Fruit fly (Drosophila melanogaster): ENCODE results near the gene rg.

The rg gene

dm6 chrX:5187121-5187520 is 101.6 kb downstream of the rg start:
- TF ChIP-seq CG11902 (GFP tag; optimal IDR thresholded peaks at IDR 0.05) (no peak), esn (GFP tag; optimal IDR thresholded peaks at IDR 0.05) (no peak), Ets21C (GFP tag; optimal IDR thresholded peaks at IDR 0.05) (no peak), Blimp-1 (GFP tag; optimal IDR thresholded peaks at IDR 0.05) (no peak), eg (GFP tag; IDR thresholded peaks at IDR 0.05) (no peak), Eip93F (GFP tag; optimal IDR thresholded peaks at IDR 0.05) (no peak), CG34406 (GFP tag; optimal IDR thresholded peaks at IDR 0.05) (no peak), Gug (GFP tag; IDR thresholded peaks at IDR 0.05) (no peak), svp (GFP tag) (no peak), CG1621 (tag; optimal IDR thresholded peaks at IDR 0.05) (no peak), CG6163 (GFP tag; IDR thresholded peaks at IDR 0.05) (no peak)

DNA sequence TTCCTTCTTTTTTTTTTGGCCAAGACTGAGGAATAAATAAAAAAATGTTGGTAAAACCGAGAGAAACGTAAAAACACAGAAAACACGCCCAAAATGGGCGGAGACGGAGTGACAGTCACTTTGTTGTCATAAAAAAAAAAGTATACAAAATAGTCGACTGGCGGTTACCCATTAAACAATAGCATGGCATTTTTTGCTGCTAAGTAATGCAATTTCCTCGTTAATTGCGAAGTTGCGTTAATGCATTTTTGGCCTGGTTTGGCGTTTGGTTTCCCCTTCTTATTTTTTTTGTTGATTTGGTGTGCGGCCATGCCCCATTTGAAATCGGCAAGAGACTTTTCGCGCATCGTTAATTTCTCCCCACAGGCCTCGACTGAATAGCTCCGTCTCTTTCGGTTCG is 103.8 kb downstream of the rg start:
- TF ChIP-seq Eip75B (GFP tag; optimal IDR thresholded peaks at IDR 0.05) (no peak), Eip78C (GFP tag) (peak; percentile 57), CG6854 (GFP tag; optimal IDR thresholded peaks at IDR 0.05) (no peak), CG6163 (GFP tag; IDR thresholded peaks at IDR 0.05) (0 out of 3 replicates have a peak, but pooled peaks have one; percentile 9), ss (GFP tag; optimal IDR thresholded peaks at IDR 0.05) (peak in 1 of 2 experiments; percentile 21), eg (GFP tag; IDR thresholded peaks at IDR 0.05) (no peak), svp (GFP tag) (peak; percentile 68), Hr38 (GFP tag; optimal IDR thresholded peaks at IDR 0.05) (no peak)

DNA sequence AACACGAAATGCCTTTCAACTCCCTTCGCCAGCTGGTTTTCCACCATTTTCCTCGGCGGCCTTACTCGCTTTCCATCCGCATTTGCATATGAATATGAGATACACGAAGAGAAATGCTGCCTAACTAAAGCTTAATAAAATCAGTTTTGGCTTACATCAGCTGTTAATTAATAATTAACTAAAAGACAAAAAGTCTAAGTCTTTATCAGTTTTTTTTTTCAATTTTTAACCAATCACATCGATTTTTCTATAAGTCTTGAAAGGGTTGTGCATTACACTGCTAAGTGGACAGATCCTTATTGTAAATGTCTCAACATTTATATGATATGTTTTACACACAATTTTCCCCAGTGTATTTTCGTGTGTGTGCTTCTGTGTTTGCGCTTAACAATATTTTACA is 118.1 kb downstream of the rg start:
- TF ChIP-seq Eip78C (GFP tag) (peak; percentile 55), Sox15 (GFP tag; optimal IDR thresholded peaks at IDR 0.05) (no peak), Hr4 (GFP tag; optimal IDR thresholded peaks at IDR 0.05) (peak; percentile 41), Met (GFP tag; optimal IDR thresholded peaks at IDR 0.05) (no peak)

dm6 chrX:5206152-5206551 is 120.6 kb downstream of the rg start:
- TF ChIP-seq CG8319 (GFP tag; optimal IDR thresholded peaks at IDR 0.05), result no peak
- no peak for TF ChIP-seq Hr39 (GFP tag; optimal IDR thresholded peaks at IDR 0.05)
- no peak for TF ChIP-seq Eip75B (GFP tag; optimal IDR thresholded peaks at IDR 0.05)
- no peak for TF ChIP-seq Ets96B (tag; optimal IDR thresholded peaks at IDR 0.05)
- no peak for TF ChIP-seq pdm3 (GFP tag; optimal IDR thresholded peaks at IDR 0.05)
- TF ChIP-seq Met (GFP tag; optimal IDR thresholded peaks at IDR 0.05), result no peak
- TF ChIP-seq spab (GFP tag; optimal IDR thresholded peaks at IDR 0.05), result no peak
- no peak for TF ChIP-seq CG32006 (GFP tag; optimal IDR thresholded peaks at IDR 0.05)
- TF ChIP-seq CG3032 (tag; optimal IDR thresholded peaks at IDR 0.05), result no peak
- no peak for TF ChIP-seq CG3919 (GFP tag; optimal IDR thresholded peaks at IDR 0.05)
- no peak for TF ChIP-seq CG6163 (GFP tag; IDR thresholded peaks at IDR 0.05)
- TF ChIP-seq CG11902 (GFP tag; optimal IDR thresholded peaks at IDR 0.05), result no peak

- TF ChIP-seq fkh (GFP tag; optimal IDR thresholded peaks at IDR 0.05) (no peak), CG4318 (GFP tag; optimal IDR thresholded peaks at IDR 0.05) (no peak), svp (GFP tag) (peak; percentile 36), CG9139 (GFP tag; optimal IDR thresholded peaks at IDR 0.05) (no peak)
These were observed 200.3 kb downstream of the rg start for dm6 chrX:5285835-5286234.

DNA sequence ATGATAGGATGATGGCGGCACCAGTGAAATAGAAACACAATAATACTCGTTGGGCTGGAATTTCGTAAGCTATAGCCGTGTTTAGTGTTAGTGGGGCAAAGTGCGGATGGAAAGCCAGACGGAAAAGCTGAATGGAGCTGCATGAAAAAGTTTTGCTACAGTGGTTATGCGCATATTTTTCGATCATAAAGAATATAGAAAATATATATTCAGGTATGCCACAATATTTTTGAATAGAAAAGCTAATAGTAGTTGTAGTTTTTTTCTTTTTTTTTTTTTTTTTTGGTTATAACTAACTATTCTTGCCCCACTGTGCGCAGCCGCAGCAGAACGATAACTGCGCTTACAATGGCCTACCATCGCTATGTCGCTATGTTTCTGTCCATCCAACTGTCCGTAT is 201.0 kb downstream of the rg start:
- no peak for TF ChIP-seq CG10669 (GFP tag; optimal IDR thresholded peaks at IDR 0.05)
- no peak for TF ChIP-seq CG7368 (GFP tag; optimal IDR thresholded peaks at IDR 0.05)
- TF ChIP-seq Sox14 (GFP tag; optimal IDR thresholded peaks at IDR 0.05), result no peak
- TF ChIP-seq CG11762 (GFP tag; optimal IDR thresholded peaks at IDR 0.05; ENCODE audit: insufficient read depth), result no peak
- no peak for TF ChIP-seq Eip78C (GFP tag)
